Fruit fly (Drosophila melanogaster): ENCODE results near the gene mtgo.
A peak's percentile ranks its signal among the peaks of the same experiment; 100 is the strongest.

Gene mtgo

DNA sequence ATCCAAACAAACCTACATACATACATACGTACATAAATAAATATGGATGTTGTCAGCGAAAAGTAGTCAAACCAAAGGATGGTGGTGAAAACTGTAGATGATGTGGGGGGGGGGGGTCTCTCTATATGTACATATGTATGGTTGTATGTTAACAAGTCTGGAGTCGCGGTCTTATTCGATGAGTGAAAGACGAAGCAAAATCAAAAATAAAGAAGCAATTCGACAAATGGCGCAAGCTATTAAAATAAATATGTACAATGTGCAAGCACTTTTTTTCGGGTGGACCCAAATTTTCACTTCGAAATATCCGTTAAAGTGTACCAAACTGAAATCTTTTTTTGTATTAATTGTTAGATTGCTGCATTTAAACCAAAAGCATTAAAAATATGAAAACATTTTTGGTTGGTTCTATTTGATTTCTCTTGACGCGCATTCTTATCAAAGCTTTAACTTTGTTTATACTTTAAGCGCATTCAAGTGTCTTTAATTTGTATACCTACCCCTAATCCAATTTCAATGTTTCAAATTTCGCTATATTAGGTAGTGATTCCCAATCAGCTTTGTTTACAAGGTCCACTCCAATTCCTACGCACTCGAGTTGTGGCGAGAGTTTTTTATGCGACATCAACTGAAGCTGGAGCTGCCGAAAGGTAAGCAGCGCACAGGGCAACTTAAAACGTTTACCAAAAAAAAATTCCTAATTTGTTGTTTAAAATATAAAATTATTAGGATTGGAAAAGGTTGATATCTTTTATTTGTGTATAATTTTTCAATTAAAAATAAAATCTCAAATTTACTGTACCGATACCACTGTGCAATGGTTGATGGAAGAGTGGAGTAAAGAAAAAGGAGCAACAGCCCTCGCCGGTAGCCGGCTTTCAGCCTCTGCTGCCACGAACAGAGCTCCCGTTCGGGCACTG is 139.4 kb downstream of the mtgo start, which contains the start of gene CG31807 (continued):
- TF ChIP-seq CG8290 (GFP tag; optimal IDR thresholded peaks at IDR 0.05): no peak
- peak in 1 of 2 experiments; percentile 45 for TF ChIP-seq CG8290 (tag; optimal IDR thresholded peaks at IDR 0.05)
- peak; percentile 43 for TF ChIP-seq CG12744 (GFP tag; optimal IDR thresholded peaks at IDR 0.05)
- TF ChIP-seq Dp (GFP tag; optimal IDR thresholded peaks at IDR 0.05): no peak
- TF ChIP-seq CG6791 (GFP tag; IDR thresholded peaks at IDR 0.05; ENCODE audit: partially characterized antibody): no peak
- peak; percentile 28; the same call in 1 of the 3 replicates for TF ChIP-seq CG11695 (GFP tag; IDR thresholded peaks at IDR 0.05)
- no peak for TF ChIP-seq amos (GFP tag; IDR thresholded peaks at IDR 0.05; ENCODE audit: partially characterized antibody)
- TF ChIP-seq Antp (GFP tag; optimal IDR thresholded peaks at IDR 0.05): peak; percentile 52
- peak; percentile 58 for TF ChIP-seq slbo (GFP tag; IDR thresholded peaks at IDR 0.05)
- TF ChIP-seq CG4854 (GFP tag; optimal IDR thresholded peaks at IDR 0.05): peak; percentile 25
- TF ChIP-seq cad (GFP tag; optimal IDR thresholded peaks at IDR 0.05): no peak
- peak; percentile 30 for TF ChIP-seq kah (GFP tag; optimal IDR thresholded peaks at IDR 0.05)
- peak; percentile 40; the same call in 1 of the 2 replicates for TF ChIP-seq wdn (GFP tag; IDR thresholded peaks at IDR 0.05)
- TF ChIP-seq Aef1 (GFP tag; IDR thresholded peaks at IDR 0.05): peak; percentile 16; the same call in 2 of the 3 replicates
- TF ChIP-seq Opbp (GFP tag; IDR thresholded peaks at IDR 0.05; ENCODE audit: partially characterized antibody): no peak
- peak; percentile 67 for TF ChIP-seq Vsx1 (GFP tag; optimal IDR thresholded peaks at IDR 0.05)
- no peak for TF ChIP-seq D (optimal IDR thresholded peaks at IDR 0.05)
- peak; percentile 16 for TF ChIP-seq D (GFP tag; optimal IDR thresholded peaks at IDR 0.05)
- no peak for TF ChIP-seq p53 (GFP tag; optimal IDR thresholded peaks at IDR 0.05)
- peak; percentile 32 for TF ChIP-seq D19B (GFP tag; optimal IDR thresholded peaks at IDR 0.05)
- TF ChIP-seq onecut (GFP tag; IDR thresholded peaks at IDR 0.05): peak; percentile 43
- TF ChIP-seq Sox100B (GFP tag; optimal IDR thresholded peaks at IDR 0.05): peak; percentile 70
- peak; percentile 37 for TF ChIP-seq CG15011 (GFP tag; optimal IDR thresholded peaks at IDR 0.05)
- no peak for TF ChIP-seq bigmax (GFP tag; optimal IDR thresholded peaks at IDR 0.05)
- TF ChIP-seq CG1603 (tag; optimal IDR thresholded peaks at IDR 0.05): peak; percentile 44
- peak; percentile 74 for TF ChIP-seq CG12219 (GFP tag; optimal IDR thresholded peaks at IDR 0.05)
- peak; percentile 13 for TF ChIP-seq mirr (GFP tag; optimal IDR thresholded peaks at IDR 0.05)
- TF ChIP-seq CG14014 (GFP tag; IDR thresholded peaks at IDR 0.05): no peak; the same call in 1 of the 2 replicates
- TF ChIP-seq CG2199 (GFP tag; IDR thresholded peaks at IDR 0.05): 0 out of 3 replicates have a peak, but pooled peaks have one; percentile 31
- peak; percentile 41 for TF ChIP-seq CG14710 (tag; optimal IDR thresholded peaks at IDR 0.05)
- TF ChIP-seq Mrtf (GFP tag; IDR thresholded peaks at IDR 0.05): no peak; the same call in 1 of the 3 replicates
- TF ChIP-seq sr (GFP tag; IDR thresholded peaks at IDR 0.05): no peak
- TF ChIP-seq maf-S (GFP tag; optimal IDR thresholded peaks at IDR 0.05): peak; percentile 67
- TF ChIP-seq Hey (tag; optimal IDR thresholded peaks at IDR 0.05): no peak
- peak; percentile 80 for TF ChIP-seq org-1 (GFP tag; optimal IDR thresholded peaks at IDR 0.05)
- peak; percentile 19; the same call in 1 of the 2 replicates for TF ChIP-seq CG9215 (GFP tag; IDR thresholded peaks at IDR 0.05)
- TF ChIP-seq CG4404 (GFP tag; IDR thresholded peaks at IDR 0.05): no peak
- TF ChIP-seq CG17568 (GFP tag; optimal IDR thresholded peaks at IDR 0.05): peak; percentile 75
- peak; percentile 68 for TF ChIP-seq CG8388 (GFP tag; optimal IDR thresholded peaks at IDR 0.05)
- no peak for TF ChIP-seq zf30C (GFP tag; optimal IDR thresholded peaks at IDR 0.05)
- TF ChIP-seq lilli (GFP tag; optimal IDR thresholded peaks at IDR 0.05): peak; percentile 66
- peak; percentile 52 for TF ChIP-seq HLH54F (GFP tag; optimal IDR thresholded peaks at IDR 0.05)
- peak; percentile 55; the same call in 1 of the 2 replicates for TF ChIP-seq stc (GFP tag; IDR thresholded peaks at IDR 0.05)
- no peak for TF ChIP-seq Hr39 (optimal IDR thresholded peaks at IDR 0.05)
- no peak for TF ChIP-seq NK7.1 (GFP tag; optimal IDR thresholded peaks at IDR 0.05)
- TF ChIP-seq CG11504 (tag; optimal IDR thresholded peaks at IDR 0.05): peak; percentile 87
- TF ChIP-seq CG12659 (GFP tag; optimal IDR thresholded peaks at IDR 0.05): peak; percentile 62
- TF ChIP-seq bab2 (GFP tag; optimal IDR thresholded peaks at IDR 0.05): peak; percentile 59
- TF ChIP-seq CG6854 (GFP tag; optimal IDR thresholded peaks at IDR 0.05): peak; percentile 45

Data from whole organism, embryonic.